Worm (Caenorhabditis elegans): ENCODE measurements around the gene F18E3.11.
"Not testable (repeated sequence)": the region's sequence is repeated elsewhere in the genome, so short reads cannot be mapped to it uniquely, and the experiment has no call there.

ce11 chrV:7444331-7444730 is 31.0 kb downstream of the F18E3.11 start, which contains the start of gene nhr-141:
- not testable (repeated sequence) for TF ChIP-seq pha-4, pha-2, pat-9 (tag; optimal IDR thresholded peaks at IDR 0.05)

Data from whole organism, late embryonic.